Fruit fly (Drosophila melanogaster) whole organism, prepupa: Measurements from ENCODE around the gene zetaCOP.

ENCODE experiments used
- CG10669 ChIP-seq: fragments of 200-800 bp; sonication (Bioruptor generic); optimal IDR thresholded peaks from 3 replicates; lab custom pipeline; 2018; ENCODE audit warnings: missing biosample characterization, mild to moderate bottlenecking, missing genetic modification characterization, moderate library complexity
- CG32006 ChIP-seq: fragments of 200-800 bp; sonication (Bioruptor generic); optimal IDR thresholded peaks from 3 replicates; lab custom pipeline; 2017; ENCODE audit warnings: missing biosample characterization, mild to moderate bottlenecking, missing genetic modification characterization
- Eip93F ChIP-seq: fragments of 200-800 bp; sonication (Bioruptor generic); optimal IDR thresholded peaks from 2 replicates; lab custom pipeline; 2016; ENCODE audit warnings: missing biosample characterization, mild to moderate bottlenecking, missing genetic modification characterization
- Hr4 ChIP-seq: fragments of 200-800 bp; sonication (Bioruptor generic); optimal IDR thresholded peaks from 3 replicates; lab custom pipeline; 2016; ENCODE audit warnings: missing biosample characterization, missing genetic modification characterization
- fd59A ChIP-seq: fragments of 200-800 bp; sonication (Bioruptor generic); optimal IDR thresholded peaks from 2 replicates; lab custom pipeline; 2017; ENCODE audit warnings: missing biosample characterization, mild to moderate bottlenecking, missing genetic modification characterization, missing genetic modification reagents
- fkh ChIP-seq: fragments of 200-800 bp; sonication (Bioruptor generic); optimal IDR thresholded peaks from 3 replicates; lab custom pipeline; 2017; ENCODE audit warnings: missing biosample characterization, mild to moderate bottlenecking, missing genetic modification characterization, moderate library complexity
- lz ChIP-seq: fragments of 200-800 bp; sonication (Bioruptor generic); optimal IDR thresholded peaks from 3 replicates; lab custom pipeline; 2016; ENCODE audit warnings: missing biosample characterization, missing genetic modification characterization

DNA sequence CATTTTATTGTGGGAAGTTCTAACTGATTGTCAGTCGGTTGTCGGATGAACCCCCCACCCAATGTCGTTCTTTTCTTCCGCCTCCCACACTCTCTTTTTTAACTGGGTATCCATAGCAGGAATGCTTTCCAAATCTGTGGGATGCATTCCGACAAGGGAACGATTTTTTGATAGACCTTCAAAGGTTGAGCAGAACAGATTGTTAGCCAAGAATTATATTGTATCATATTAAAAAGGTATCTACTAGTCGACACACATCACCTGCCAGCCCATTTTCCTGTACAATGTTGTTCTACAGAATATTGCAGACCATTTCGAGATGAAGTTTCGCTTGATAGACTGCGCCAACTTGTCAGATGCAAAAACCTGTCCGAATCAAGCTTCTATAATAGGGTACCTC lies 43.6 kb downstream of the zetaCOP start:
- TF ChIP-seq lz (GFP tag; lab: Kevin White, UChicago) (no peak), CG32006 (GFP tag; lab: Kevin White, UChicago) (no peak), Eip93F (GFP tag; lab: Kevin White, UChicago) (no peak), fd59A (GFP tag; lab: Kevin White, UChicago) (no peak), Hr4 (GFP tag; lab: Kevin White, UChicago) (no peak), fkh (no peak), CG10669 (no peak)
